Worm (Caenorhabditis elegans): ENCODE data around the gene dhcr-24.

The dhcr-24 gene

ce11 chrX:2553433-2553860 lies 10.5 kb downstream of the dhcr-24 start (continued):
- TF ChIP-seq hsf-1 (GFP tag; IDR thresholded peaks at IDR 0.05) (no peak), ccch-3 (GFP tag; optimal IDR thresholded peaks at IDR 0.05) (peak; percentile 29), lin-40 (tag; optimal IDR thresholded peaks at IDR 0.05) (peak; percentile 82), tbx-9 (tag; optimal IDR thresholded peaks at IDR 0.05; ENCODE audit: borderline replicate concordance) (no peak), ceh-79 (tag; optimal IDR thresholded peaks at IDR 0.05) (no peak), him-1 (tag; optimal IDR thresholded peaks at IDR 0.05) (peak; percentile 77), lin-26 (GFP tag; IDR thresholded peaks at IDR 0.05) (peak; percentile 93), ceh-40 (GFP tag; IDR thresholded peaks at IDR 0.05) (peak; percentile 85), madf-10 (tag; optimal IDR thresholded peaks at IDR 0.05) (peak; percentile 68), ztf-3 (GFP tag; optimal IDR thresholded peaks at IDR 0.05) (peak; percentile 75), lin-35 (GFP tag; optimal IDR thresholded peaks at IDR 0.05) (peak in 1 of 3 experiments; percentile 58), Y79H2A.3 (GFP tag; conservative IDR thresholded peaks at IDR 0.05) (no peak)

DNA sequence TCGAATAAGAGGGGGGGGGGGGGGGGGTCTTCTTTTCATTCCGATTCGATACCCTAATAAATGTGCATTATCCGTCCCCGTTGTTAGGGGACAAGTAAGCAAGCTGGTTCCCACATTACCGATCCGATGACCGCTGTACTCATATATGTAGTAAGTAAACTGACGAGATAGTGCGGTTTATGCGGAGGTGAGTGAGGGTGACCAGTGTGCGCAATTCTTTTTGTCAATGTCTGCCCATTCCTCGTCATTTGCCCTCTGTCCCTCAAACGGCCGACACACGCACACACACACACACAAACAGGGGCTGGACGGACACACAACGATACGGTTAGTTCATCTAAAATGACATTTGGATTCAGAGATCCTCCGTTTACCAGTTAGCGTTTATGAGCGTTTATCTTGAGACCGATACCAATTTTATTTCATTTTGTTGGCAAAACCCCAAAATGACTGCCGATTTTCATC lies 11.7 kb downstream of the dhcr-24 start, which contains the start of gene aat-3:
Gene aat-3, plus strand, starts transcription at position 51 of the 465 bp plus-strand sequence.
- TF ChIP-seq rec-8 (tag; optimal IDR thresholded peaks at IDR 0.05) (no peak), dpff-1 (tag; optimal IDR thresholded peaks at IDR 0.05) (no peak), tbx-9 (tag; optimal IDR thresholded peaks at IDR 0.05; ENCODE audit: borderline replicate concordance) (no peak), ztf-3 (GFP tag; optimal IDR thresholded peaks at IDR 0.05) (no peak), madf-10 (tag; optimal IDR thresholded peaks at IDR 0.05) (no peak), D2030.7 (GFP tag; IDR thresholded peaks at IDR 0.05) (peak; percentile 24; the same call in 1 of the 2 replicates), snpc-1.3 (tag; optimal IDR thresholded peaks at IDR 0.05; ENCODE audit: insufficient read depth) (no peak), F57A8.1 (GFP tag; optimal IDR thresholded peaks at IDR 0.05) (no peak), hmg-1.2 (GFP tag; IDR thresholded peaks at IDR 0.05) (peak; percentile 15; the same call in 1 of the 2 replicates), zfh-2 (GFP tag; conservative IDR thresholded peaks at IDR 0.05) (0 out of 2 replicates have a peak, but pooled peaks have one; percentile 31), egrh-3 (GFP tag; IDR thresholded peaks at IDR 0.05) (no peak), B0019.2 (GFP tag; conservative IDR thresholded peaks at IDR 0.05) (no peak), ztf-25 (GFP tag; IDR thresholded peaks at IDR 0.05) (no peak), F49E8.2 (tag; optimal IDR thresholded peaks at IDR 0.05; ENCODE audit: insufficient read depth) (no peak)

ce11 chrX:2551450-2551849 lies 12.5 kb downstream of the dhcr-24 start:
- no peak for TF ChIP-seq snpc-4 (GFP tag; optimal IDR thresholded peaks at IDR 0.05)
- peak in 2 of 4 experiments; percentile 59 to 74 for TF ChIP-seq snpc-4 (tag; optimal IDR thresholded peaks at IDR 0.05)
- TF ChIP-seq tlf-1 (GFP tag; optimal IDR thresholded peaks at IDR 0.05), result no peak
- no peak for TF ChIP-seq unc-62 (GFP tag; optimal IDR thresholded peaks at IDR 0.05)
- no peak for TF ChIP-seq madf-3 (GFP tag; IDR thresholded peaks at IDR 0.05)
- TF ChIP-seq K11D2.4 (GFP tag; IDR thresholded peaks at IDR 0.05), result no peak
- TF ChIP-seq let-526 (GFP tag; IDR thresholded peaks at IDR 0.05), result no peak
- TF ChIP-seq B0035.1 (tag; optimal IDR thresholded peaks at IDR 0.05), result no peak
- no peak for TF ChIP-seq K12H6.12 (tag; optimal IDR thresholded peaks at IDR 0.05)
- no peak for TF ChIP-seq hrde-1 (tag; optimal IDR thresholded peaks at IDR 0.05; ENCODE audit: borderline replicate concordance)
- TF ChIP-seq F39B2.1 (GFP tag; IDR thresholded peaks at IDR 0.05), result no peak
- TF ChIP-seq dpff-1 (tag; optimal IDR thresholded peaks at IDR 0.05), result no peak
- no peak for TF ChIP-seq bed-2 (GFP tag; IDR thresholded peaks at IDR 0.05)
- no peak for TF ChIP-seq madf-8 (GFP tag; conservative IDR thresholded peaks at IDR 0.05)
- TF ChIP-seq dox-1 (GFP tag; IDR thresholded peaks at IDR 0.05), result no peak
- TF ChIP-seq ama-1 (optimal IDR thresholded peaks at IDR 0.05), result no peak
- no peak for TF ChIP-seq ama-1 (GFP tag; optimal IDR thresholded peaks at IDR 0.05)
- no peak for TF ChIP-seq ceh-79 (tag; optimal IDR thresholded peaks at IDR 0.05)
- TF ChIP-seq lsy-27 (tag; optimal IDR thresholded peaks at IDR 0.05; ENCODE audit: borderline replicate concordance, insufficient read depth), result no peak
- TF ChIP-seq mcd-1 (GFP tag; IDR thresholded peaks at IDR 0.05), result no peak
- TF ChIP-seq sea-2 (GFP tag; IDR thresholded peaks at IDR 0.05), result 0 out of 2 replicates have a peak, but pooled peaks have one; percentile 41
- TF ChIP-seq snpc-1.3 (tag; optimal IDR thresholded peaks at IDR 0.05; ENCODE audit: insufficient read depth), result no peak
- TF ChIP-seq egrh-3 (GFP tag; IDR thresholded peaks at IDR 0.05), result 0 out of 2 replicates have a peak, but pooled peaks have one; percentile 8
- TF ChIP-seq atf-7 (tag; optimal IDR thresholded peaks at IDR 0.05), result no peak
- TF ChIP-seq ztf-6 (GFP tag; IDR thresholded peaks at IDR 0.05), result no peak
- no peak for TF ChIP-seq B0019.2 (GFP tag; conservative IDR thresholded peaks at IDR 0.05)
- TF ChIP-seq F49E8.2 (tag; optimal IDR thresholded peaks at IDR 0.05; ENCODE audit: insufficient read depth), result no peak
